Worm (Caenorhabditis elegans) whole organism, late embryonic: Measurements from ENCODE around the gene F26C11.3.

ENCODE experiments used
- ama-1 ChIP-seq: fragments of 150-350 bp; optimal IDR thresholded peaks from 2 replicates; lab custom pipeline; 2014
- ceh-24 ChIP-seq: sonication (generic microtip); optimal IDR thresholded peaks from 2 replicates; lab custom pipeline; 2016; ENCODE audit warnings: mild to moderate bottlenecking, missing genetic modification characterization, missing compliant biosample characterization
- ceh-30 ChIP-seq: fragments of 150-350 bp; optimal IDR thresholded peaks from 2 replicates; lab custom pipeline; 2014; ENCODE audit warnings: missing biosample characterization, missing genetic modification characterization
- elt-2 ChIP-seq: sonication (generic microtip); optimal IDR thresholded peaks from 2 replicates; lab custom pipeline; 2016; ENCODE audit warnings: missing genetic modification reagents, missing genetic modification characterization, missing compliant biosample characterization
- lim-6 ChIP-seq: sonication (generic microtip); optimal IDR thresholded peaks from 2 replicates; lab custom pipeline; 2016; ENCODE audit warnings: missing genetic modification characterization, missing compliant biosample characterization
- nhr-11 ChIP-seq: fragments of 150-350 bp; optimal IDR thresholded peaks from 2 replicates; lab custom pipeline; 2014; ENCODE audit warnings: missing biosample characterization, missing genetic modification characterization
- pha-4 ChIP-seq: fragments of 150-350 bp; optimal IDR thresholded peaks from 2 replicates; lab custom pipeline; 2018; ENCODE audit warnings: missing biosample characterization, missing genetic modification reagents, missing genetic modification characterization

- no peak for TF ChIP-seq ama-1 (lab: Kevin White, UChicago)
- TF ChIP-seq ceh-24 (tag; lab: Kevin White, UChicago), result no peak
- no peak for TF ChIP-seq lim-6
- TF ChIP-seq elt-2 (tag; lab: Kevin White, UChicago), result no peak
- no peak for TF ChIP-seq pha-4 (tag; lab: Kevin White, UChicago)
- TF ChIP-seq nhr-11, result no peak
- TF ChIP-seq ceh-30, result no peak
These were observed 5.6 kb upstream of the F26C11.3 start, which contains the start of gene pho-10 for ce11 chrII:9920468-9920867.
